Worm (Caenorhabditis elegans): ENCODE measurements around the gene Y41C4A.21.

- TF ChIP-seq ceh-43 (GFP tag; optimal IDR thresholded peaks at IDR 0.05), result no peak
- no peak for TF ChIP-seq nhr-76 (tag; optimal IDR thresholded peaks at IDR 0.05)
- no peak for TF ChIP-seq unc-39 (tag; optimal IDR thresholded peaks at IDR 0.05)
Measured at ce11 chrIII:11738482-11738881, 6.3 kb downstream of the Y41C4A.21 start.

All from whole organism, mixed stage, embryonic.